Fruit fly (Drosophila melanogaster): ENCODE results near the gene Trf2.
A peak's percentile ranks its signal among the peaks of the same experiment; 100 is the strongest.

Trf2 gene

DNA sequence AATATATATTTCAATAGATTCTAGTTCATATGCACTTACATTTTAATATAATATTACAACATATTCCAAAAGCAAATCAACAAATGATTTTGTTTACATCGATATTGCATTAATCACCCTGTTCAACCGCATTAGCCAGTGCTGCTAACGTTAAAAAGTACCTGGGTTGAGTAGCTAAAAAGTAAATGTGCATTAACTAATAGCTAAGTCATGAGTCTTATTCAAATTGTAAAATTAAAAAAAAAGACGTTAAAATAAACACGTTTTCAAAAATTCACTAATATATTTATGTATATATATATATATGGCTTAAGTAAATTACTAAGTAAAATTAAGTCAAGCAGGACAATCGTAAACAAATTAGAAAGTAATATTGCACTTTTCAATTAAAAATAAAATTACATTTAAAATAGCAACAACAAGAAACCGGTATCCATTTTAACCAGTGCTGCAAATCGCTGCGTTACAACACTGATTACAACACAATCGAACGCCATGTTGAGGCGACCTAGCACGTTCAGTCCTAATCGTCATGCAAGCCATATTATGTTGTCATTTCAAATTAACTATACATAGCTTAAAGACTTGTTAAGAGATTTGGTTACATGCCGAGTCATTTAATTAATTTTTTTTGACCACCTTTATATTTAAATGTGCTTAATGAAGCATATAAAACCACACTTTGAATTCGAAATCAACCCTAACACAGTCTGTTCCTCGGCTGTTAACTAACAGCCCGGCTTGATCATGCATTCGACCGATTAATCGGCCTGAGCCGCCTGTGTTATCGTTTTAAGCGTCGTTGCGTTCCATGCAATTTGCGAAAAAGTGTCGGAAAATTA is 10.7 kb upstream of the Trf2 start, which contains the start of gene CG10555 (continued):
- TF ChIP-seq NFAT (GFP tag; IDR thresholded peaks at IDR 0.05): peak; percentile 87
- TF ChIP-seq Side (GFP tag; optimal IDR thresholded peaks at IDR 0.05): peak; percentile 77
- TF ChIP-seq Atf6 (GFP tag; IDR thresholded peaks at IDR 0.05): peak; percentile 91
- peak; percentile 16 for TF ChIP-seq CG13296 (GFP tag; optimal IDR thresholded peaks at IDR 0.05)
- peak; percentile 84 for TF ChIP-seq HLH4C (GFP tag; IDR thresholded peaks at IDR 0.05; ENCODE audit: partially characterized antibody)
- peak; percentile 69; the same call in 1 of the 2 replicates for TF ChIP-seq CG16779 (GFP tag; IDR thresholded peaks at IDR 0.05)
- peak; percentile 79 for TF ChIP-seq CG10654 (GFP tag; optimal IDR thresholded peaks at IDR 0.05)
- TF ChIP-seq shn (GFP tag; optimal IDR thresholded peaks at IDR 0.05): peak; percentile 95
- peak; percentile 90 for TF ChIP-seq ind (GFP tag; optimal IDR thresholded peaks at IDR 0.05)
- peak; percentile 80 to 87 for TF ChIP-seq Hr51 (GFP tag; optimal IDR thresholded peaks at IDR 0.05)
- TF ChIP-seq Hr3 (GFP tag; optimal IDR thresholded peaks at IDR 0.05): peak; percentile 89
- peak; percentile 78 for TF ChIP-seq Mes4 (GFP tag; optimal IDR thresholded peaks at IDR 0.05)
- TF ChIP-seq Lhr (GFP tag; optimal IDR thresholded peaks at IDR 0.05): peak; percentile 41
- no peak for TF ChIP-seq sc (optimal IDR thresholded peaks at IDR 0.05)
- peak; percentile 45 for TF ChIP-seq sc (GFP tag; optimal IDR thresholded peaks at IDR 0.05)
- TF ChIP-seq CG14710 (tag; optimal IDR thresholded peaks at IDR 0.05): peak; percentile 85
- TF ChIP-seq Hsf (GFP tag; optimal IDR thresholded peaks at IDR 0.05): peak; percentile 95
- peak; percentile 57 for TF ChIP-seq Doc2 (GFP tag; IDR thresholded peaks at IDR 0.05)
- TF ChIP-seq D19B (GFP tag; optimal IDR thresholded peaks at IDR 0.05): peak; percentile 44
- peak; percentile 83 for TF ChIP-seq CG12744 (GFP tag; optimal IDR thresholded peaks at IDR 0.05)
- peak; percentile 90 for TF ChIP-seq esg (GFP tag; conservative IDR thresholded peaks at IDR 0.05)
- peak; percentile 58 for TF ChIP-seq slou (GFP tag; optimal IDR thresholded peaks at IDR 0.05)
- no peak for TF ChIP-seq odd (GFP tag; optimal IDR thresholded peaks at IDR 0.05)
- TF ChIP-seq kay (GFP tag; optimal IDR thresholded peaks at IDR 0.05): peak; percentile 52
- TF ChIP-seq CG13624 (GFP tag; optimal IDR thresholded peaks at IDR 0.05): peak; percentile 76
- peak; percentile 82 for TF ChIP-seq CG14050 (GFP tag; IDR thresholded peaks at IDR 0.05)
- peak; percentile 84 for TF ChIP-seq Max (GFP tag; optimal IDR thresholded peaks at IDR 0.05)
- peak; percentile 71 for TF ChIP-seq CG13123 (GFP tag; optimal IDR thresholded peaks at IDR 0.05)
- peak; percentile 87 for TF ChIP-seq CG17328 (GFP tag; IDR thresholded peaks at IDR 0.05)
- peak; percentile 73 for TF ChIP-seq nerfin-1 (tag; optimal IDR thresholded peaks at IDR 0.05)
- peak; percentile 72; the same call in 2 of the 3 replicates for TF ChIP-seq jigr1 (GFP tag; IDR thresholded peaks at IDR 0.05)
- peak; percentile 80 for TF ChIP-seq Myb (GFP tag; optimal IDR thresholded peaks at IDR 0.05)
- no peak for TF ChIP-seq Vsx1 (GFP tag; optimal IDR thresholded peaks at IDR 0.05)
- peak; percentile 69 for TF ChIP-seq tna (GFP tag; IDR thresholded peaks at IDR 0.05; ENCODE audit: partially characterized antibody)
- TF ChIP-seq CG17361 (GFP tag; IDR thresholded peaks at IDR 0.05): peak; percentile 82
- peak; percentile 46 to 87 for TF ChIP-seq dpn (GFP tag; optimal IDR thresholded peaks at IDR 0.05)
- peak; percentile 93 for TF ChIP-seq Optix (GFP tag; IDR thresholded peaks at IDR 0.05)
- TF ChIP-seq PHDP (tag; optimal IDR thresholded peaks at IDR 0.05): peak; percentile 87
- TF ChIP-seq stc (GFP tag; IDR thresholded peaks at IDR 0.05): peak; percentile 84
- TF ChIP-seq dysf (GFP tag; IDR thresholded peaks at IDR 0.05): peak; percentile 94
- peak; percentile 95 for TF ChIP-seq Xrp1 (GFP tag; IDR thresholded peaks at IDR 0.05)
- peak; percentile 35 for TF ChIP-seq CG1233 (GFP tag; optimal IDR thresholded peaks at IDR 0.05)
- peak; percentile 94 for TF ChIP-seq sob (GFP tag; IDR thresholded peaks at IDR 0.05)
- no peak for TF ChIP-seq CG6854 (GFP tag; optimal IDR thresholded peaks at IDR 0.05)
- no peak for TF ChIP-seq nom (GFP tag; optimal IDR thresholded peaks at IDR 0.05)
- peak; percentile 73 for TF ChIP-seq sug (tag; optimal IDR thresholded peaks at IDR 0.05)
- TF ChIP-seq Nf-YB (GFP tag; optimal IDR thresholded peaks at IDR 0.05): peak; percentile 45
- peak; percentile 60 for TF ChIP-seq CG14965 (GFP tag; optimal IDR thresholded peaks at IDR 0.05; ENCODE audit: borderline replicate concordance)
- peak; percentile 79 for TF ChIP-seq Abd-B (GFP tag; optimal IDR thresholded peaks at IDR 0.05)

Data from whole organism, embryonic.